Fruit fly (Drosophila melanogaster): Measurements from ENCODE around the gene CG15203.

The CG15203 gene

DNA sequence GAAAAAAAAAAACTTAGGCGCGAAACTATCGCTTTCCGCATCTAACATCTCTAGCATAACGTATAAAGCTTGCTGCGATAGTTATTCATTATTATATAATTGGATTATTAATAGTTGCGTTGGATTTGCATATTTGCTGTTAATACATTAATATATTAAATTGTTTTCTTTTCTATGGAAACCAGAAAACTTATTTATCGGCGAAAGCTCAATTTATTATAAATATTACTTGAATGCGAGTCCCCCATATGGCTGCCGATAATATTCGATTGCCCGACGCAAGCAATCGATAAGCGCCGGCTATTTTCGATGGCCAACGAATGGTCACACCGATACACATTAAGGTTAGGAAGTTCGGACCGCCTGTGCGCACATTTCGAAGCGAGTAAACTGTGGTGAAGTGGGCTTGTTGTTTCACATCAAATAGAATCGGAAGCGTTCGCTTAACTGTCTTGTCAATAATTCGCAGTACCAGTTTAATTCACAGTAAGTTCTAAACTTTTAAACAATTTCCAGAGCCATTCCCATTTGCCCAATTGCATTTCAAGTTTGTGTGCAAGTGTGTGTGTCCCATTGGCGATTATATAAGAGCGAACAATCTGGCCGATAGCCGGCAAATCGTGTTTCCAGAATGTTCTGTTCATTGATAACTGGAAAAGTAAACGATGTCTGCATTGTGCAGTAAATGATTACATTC lies 41.9 kb downstream of the CG15203 start, which contains the start of gene Hsp60A (continued):
- TF ChIP-seq CG32264 (GFP tag; optimal IDR thresholded peaks at IDR 0.05) = no peak
- no peak for TF ChIP-seq jim (GFP tag; optimal IDR thresholded peaks at IDR 0.05)
- TF ChIP-seq dmrt93B (GFP tag; optimal IDR thresholded peaks at IDR 0.05) = no peak
- peak; percentile 54 for TF ChIP-seq sage (GFP tag; optimal IDR thresholded peaks at IDR 0.05)
- TF ChIP-seq Mio (GFP tag; optimal IDR thresholded peaks at IDR 0.05) = no peak
- peak; percentile 8 for TF ChIP-seq Hr83 (GFP tag; optimal IDR thresholded peaks at IDR 0.05; ENCODE audit: poor library complexity, severe bottlenecking)
- no peak for TF ChIP-seq Dfd (GFP tag; optimal IDR thresholded peaks at IDR 0.05)
- TF ChIP-seq CG9705 (GFP tag; optimal IDR thresholded peaks at IDR 0.05) = no peak
- TF ChIP-seq Hnf4 (GFP tag; optimal IDR thresholded peaks at IDR 0.05) = no peak
- TF ChIP-seq lola (GFP tag; optimal IDR thresholded peaks at IDR 0.05) = no peak
- TF ChIP-seq Rel (GFP tag; optimal IDR thresholded peaks at IDR 0.05) = no peak
- no peak for TF ChIP-seq Rel (tag; optimal IDR thresholded peaks at IDR 0.05)
- TF ChIP-seq Jra (GFP tag; optimal IDR thresholded peaks at IDR 0.05) = no peak

DNA sequence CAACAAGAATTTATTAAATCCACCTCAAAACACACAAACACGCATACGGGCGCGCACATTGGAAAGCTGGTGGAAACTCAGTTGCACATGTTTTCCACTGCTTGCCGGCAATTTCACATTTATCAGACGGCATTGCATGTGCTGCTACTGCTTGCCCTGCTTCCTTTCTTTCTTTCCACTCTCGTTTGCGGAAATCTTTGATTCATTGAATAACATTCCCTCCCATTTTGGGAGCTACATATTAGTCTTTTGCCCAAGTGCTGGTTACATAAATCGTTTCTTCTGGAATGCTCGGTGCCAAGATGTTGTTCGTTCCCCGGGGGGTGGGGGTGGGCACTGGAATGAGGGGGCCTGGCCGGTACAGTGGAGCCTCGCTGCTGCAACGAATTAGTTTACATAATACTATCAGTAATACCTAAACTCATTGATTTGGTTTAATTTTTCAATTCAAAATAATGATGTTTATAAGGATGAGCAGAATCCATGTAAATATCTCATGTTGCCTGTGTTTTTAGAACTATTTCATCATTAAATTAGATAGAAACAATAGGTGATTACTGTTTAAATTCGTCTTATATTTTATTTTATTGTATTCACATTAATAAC lies 42.6 kb downstream of the CG15203 start:
- TF ChIP-seq OdsH (GFP tag; optimal IDR thresholded peaks at IDR 0.05) (no peak), N (GFP tag; optimal IDR thresholded peaks at IDR 0.05) (peak; percentile 35), HLH106 (tag; optimal IDR thresholded peaks at IDR 0.05) (peak; percentile 24)

DNA sequence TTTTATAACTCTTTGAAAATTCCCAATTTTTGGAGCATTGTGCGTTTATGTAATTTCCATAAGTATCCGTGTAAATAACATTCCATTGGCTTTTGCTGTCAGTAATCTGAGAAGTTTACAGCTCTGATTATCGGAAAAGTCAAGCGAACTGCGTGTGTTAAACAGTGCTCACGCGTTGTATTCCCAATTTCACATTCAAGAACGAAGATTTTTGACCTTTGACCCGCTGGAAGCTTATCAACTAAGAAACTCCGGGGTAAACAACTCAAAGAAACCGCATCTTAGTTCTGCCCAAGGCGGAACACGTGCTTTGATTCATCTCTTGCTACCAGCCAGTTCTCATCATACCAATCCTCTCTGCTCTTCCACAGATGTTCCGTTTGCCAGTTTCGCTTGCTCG lies 43.3 kb downstream of the CG15203 start:
- TF ChIP-seq pan (optimal IDR thresholded peaks at IDR 0.05) (no peak), CG9705 (GFP tag; optimal IDR thresholded peaks at IDR 0.05) (no peak), HLH106 (tag; optimal IDR thresholded peaks at IDR 0.05) (no peak), dl (GFP tag; optimal IDR thresholded peaks at IDR 0.05; ENCODE audit: insufficient read depth in 1 of 2, partially characterized antibody in 2 of 2) (no peak), Myc (optimal IDR thresholded peaks at IDR 0.05) (no peak), GATAd (GFP tag; optimal IDR thresholded peaks at IDR 0.05) (no peak), Abd-B (GFP tag; optimal IDR thresholded peaks at IDR 0.05) (no peak), Dif (GFP tag; optimal IDR thresholded peaks at IDR 0.05; ENCODE audit: partially characterized antibody) (no peak), brk (GFP tag; optimal IDR thresholded peaks at IDR 0.05) (no peak), N (GFP tag; optimal IDR thresholded peaks at IDR 0.05) (no peak), Dfd (GFP tag; optimal IDR thresholded peaks at IDR 0.05) (no peak), CG32264 (GFP tag; optimal IDR thresholded peaks at IDR 0.05) (no peak), woc (GFP tag; optimal IDR thresholded peaks at IDR 0.05) (no peak), fru (GFP tag; optimal IDR thresholded peaks at IDR 0.05) (no peak), sv (GFP tag; optimal IDR thresholded peaks at IDR 0.05) (no peak), ey (GFP tag; optimal IDR thresholded peaks at IDR 0.05) (no peak)
